Worm (Caenorhabditis elegans) whole organism, late embryonic: Measurements from ENCODE around the gene twk-23.

ENCODE experiments used
- C08G9.2 ChIP-seq: sonication (generic microtip); optimal IDR thresholded peaks from 2 replicates; lab custom pipeline; 2016; ENCODE audit warnings: mild to moderate bottlenecking, missing genetic modification characterization, moderate library complexity, missing compliant biosample characterization
- F13H6.1 ChIP-seq: sonication (generic microtip); optimal IDR thresholded peaks from 2 replicates; lab custom pipeline; 2016; ENCODE audit warnings: missing genetic modification characterization, missing compliant biosample characterization
- K09A11.1 ChIP-seq: sonication (generic microtip); optimal IDR thresholded peaks from 2 replicates; lab custom pipeline; 2017; ENCODE audit warnings: antibody characterized with exemption, mild to moderate bottlenecking, missing genetic modification characterization, missing compliant biosample characterization; ENCODE audit not compliant: insufficient read depth
- T23F11.4 ChIP-seq: fragments of 200-800 bp; sonication (Bioruptor generic); optimal IDR thresholded peaks from 2 replicates; lab custom pipeline; 2018; ENCODE audit warnings: mild to moderate bottlenecking, missing genetic modification characterization, missing compliant biosample characterization
- ahr-1 ChIP-seq: sonication (generic microtip); optimal IDR thresholded peaks from 2 replicates; lab custom pipeline; 2016; ENCODE audit warnings: missing genetic modification characterization, missing compliant biosample characterization
- ceh-14 ChIP-seq: sonication (generic microtip); optimal IDR thresholded peaks from 2 replicates; lab custom pipeline; 2016; ENCODE audit warnings: missing genotype, missing genetic modification characterization, missing compliant biosample characterization
- ceh-18 ChIP-seq: sonication (generic microtip); optimal IDR thresholded peaks from 2 replicates; lab custom pipeline; 2016; ENCODE audit warnings: missing genetic modification characterization, missing compliant biosample characterization
- ceh-19 ChIP-seq: fragments of 200-800 bp; sonication (Bioruptor generic); optimal IDR thresholded peaks from 2 replicates; lab custom pipeline; 2018; ENCODE audit warnings: mild to moderate bottlenecking, missing genetic modification characterization, missing compliant biosample characterization
- ceh-22 ChIP-seq: sonication (generic microtip); optimal IDR thresholded peaks from 2 replicates; lab custom pipeline; 2017; ENCODE audit warnings: missing biosample characterization, missing genetic modification characterization
- ceh-24 ChIP-seq: sonication (generic microtip); optimal IDR thresholded peaks from 2 replicates; lab custom pipeline; 2016; ENCODE audit warnings: mild to moderate bottlenecking, missing genetic modification characterization, missing compliant biosample characterization
- ceh-30 ChIP-seq: fragments of 150-350 bp; optimal IDR thresholded peaks from 2 replicates; lab custom pipeline; 2014; ENCODE audit warnings: missing biosample characterization, missing genetic modification characterization
- ceh-34 ChIP-seq: sonication (generic microtip); optimal IDR thresholded peaks from 2 replicates; lab custom pipeline; 2016; ENCODE audit warnings: mild to moderate bottlenecking, missing genetic modification characterization, missing compliant biosample characterization
- ceh-6 ChIP-seq: fragments of 200-800 bp; sonication (Bioruptor generic); optimal IDR thresholded peaks from 2 replicates; lab custom pipeline; 2018; ENCODE audit warnings: mild to moderate bottlenecking, missing genetic modification characterization, missing compliant biosample characterization
- ceh-9 ChIP-seq: sonication (generic microtip); optimal IDR thresholded peaks from 2 replicates; lab custom pipeline; 2016; ENCODE audit warnings: mild to moderate bottlenecking, missing genetic modification characterization, inconsistent platforms, missing compliant biosample characterization
- che-1 ChIP-seq: sonication (generic microtip); optimal IDR thresholded peaks from 2 replicates; lab custom pipeline; 2016; ENCODE audit warnings: mild to moderate bottlenecking, missing genetic modification characterization, missing compliant biosample characterization
- dmd-4 ChIP-seq: sonication (generic microtip); optimal IDR thresholded peaks from 2 replicates; lab custom pipeline; 2016; ENCODE audit warnings: borderline replicate concordance, missing genetic modification characterization, missing compliant biosample characterization
- dve-1 ChIP-seq: sonication (generic microtip); optimal IDR thresholded peaks from 2 replicates; lab custom pipeline; 2017; ENCODE audit warnings: antibody characterized with exemption, mild to moderate bottlenecking, missing genetic modification characterization, missing compliant biosample characterization
- elt-4 ChIP-seq: sonication (generic microtip); optimal IDR thresholded peaks from 2 replicates; lab custom pipeline; 2016; ENCODE audit warnings: missing genetic modification characterization, missing compliant biosample characterization
- ets-4 ChIP-seq: sonication (generic microtip); optimal IDR thresholded peaks from 2 replicates; lab custom pipeline; 2016; ENCODE audit warnings: missing genetic modification characterization, missing compliant biosample characterization
- eyg-1 ChIP-seq: sonication (generic microtip); optimal IDR thresholded peaks from 2 replicates; lab custom pipeline; 2016; ENCODE audit warnings: missing genotype, missing genetic modification characterization, missing compliant biosample characterization
- fax-1 ChIP-seq: sonication (generic microtip); optimal IDR thresholded peaks from 2 replicates; lab custom pipeline; 2016; ENCODE audit warnings: missing genotype, missing genetic modification characterization, missing compliant biosample characterization
- fkh-10 ChIP-seq: fragments of 150-350 bp; optimal IDR thresholded peaks from 2 replicates; lab custom pipeline; 2014; ENCODE audit warnings: missing biosample characterization, missing genetic modification reagents, missing genetic modification characterization
- fkh-6 ChIP-seq: sonication (generic microtip); optimal IDR thresholded peaks from 2 replicates; lab custom pipeline; 2016; ENCODE audit warnings: missing genetic modification characterization, missing compliant biosample characterization
- hlh-15 ChIP-seq: sonication (generic microtip); optimal IDR thresholded peaks from 2 replicates; lab custom pipeline; 2016; ENCODE audit warnings: missing genetic modification characterization, missing compliant biosample characterization
- lim-6 ChIP-seq: sonication (generic microtip); optimal IDR thresholded peaks from 2 replicates; lab custom pipeline; 2016; ENCODE audit warnings: missing genetic modification characterization, missing compliant biosample characterization
- nfya-1 ChIP-seq: sonication (generic microtip); optimal IDR thresholded peaks from 2 replicates; lab custom pipeline; 2017; ENCODE audit warnings: missing genetic modification characterization, mild to moderate bottlenecking, missing compliant biosample characterization, antibody characterized with exemption, moderate library complexity
- nhr-11 ChIP-seq: fragments of 150-350 bp; optimal IDR thresholded peaks from 2 replicates; lab custom pipeline; 2014; ENCODE audit warnings: missing biosample characterization, missing genetic modification characterization
- nhr-232 ChIP-seq: sonication (generic microtip); optimal IDR thresholded peaks from 2 replicates; lab custom pipeline; 2016; ENCODE audit warnings: missing genetic modification characterization, missing compliant biosample characterization
- npax-4 ChIP-seq: sonication (generic microtip); optimal IDR thresholded peaks from 2 replicates; lab custom pipeline; 2016; ENCODE audit warnings: missing genetic modification characterization, missing compliant biosample characterization
- pat-9 ChIP-seq: fragments of 200-800 bp; sonication (Bioruptor generic); optimal IDR thresholded peaks from 2 replicates; lab custom pipeline; 2018; ENCODE audit warnings: mild to moderate bottlenecking, missing genetic modification characterization, moderate library complexity, missing compliant biosample characterization
- pax-1 ChIP-seq: fragments of 150-350 bp; optimal IDR thresholded peaks from 2 replicates; lab custom pipeline; 2014; ENCODE audit warnings: missing biosample characterization, missing genetic modification characterization
- pqm-1 ChIP-seq: sonication (generic microtip); optimal IDR thresholded peaks from 2 replicates; lab custom pipeline; 2016; ENCODE audit warnings: missing genetic modification characterization, missing compliant biosample characterization
- pros-1 ChIP-seq: fragments of 150-350 bp; optimal IDR thresholded peaks from 2 replicates; lab custom pipeline; 2014; ENCODE audit warnings: missing biosample characterization, missing genetic modification reagents, missing genetic modification characterization
- ref-2 ChIP-seq: sonication (generic microtip); optimal IDR thresholded peaks from 2 replicates; lab custom pipeline; 2016; ENCODE audit warnings: missing genetic modification characterization, missing compliant biosample characterization
- sox-2 ChIP-seq: fragments of 200-800 bp; sonication (Bioruptor generic); IDR thresholded peaks from 2 replicates; pipeline ENCODE4 v1.3.6; 2022; ENCODE audit warnings: missing genetic modification reagents, missing genetic modification characterization, missing compliant biosample characterization
- unc-3 ChIP-seq, 2 experiments: fragments of 200-800 bp in 1 of 2; sonication (Bioruptor generic) in 1 of 2; sonication (generic microtip) in 1 of 2; conservative IDR thresholded peaks in 1 of 2; optimal IDR thresholded peaks in 1 of 2; 2 replicates each; pipeline versions ENCODE4 v1.3.6 to Lab custom; 2016 to 2022; ENCODE audit warnings: missing compliant biosample characterization in 2 of 2, missing genetic modification characterization in 2 of 2, missing genetic modification reagents in 1 of 2
- zip-5 ChIP-seq: sonication (generic microtip); optimal IDR thresholded peaks from 2 replicates; lab custom pipeline; 2016; ENCODE audit warnings: missing genetic modification characterization, missing compliant biosample characterization
- ztf-16 ChIP-seq: sonication (generic microtip); optimal IDR thresholded peaks from 2 replicates; lab custom pipeline; 2017; ENCODE audit warnings: missing genetic modification characterization, missing compliant biosample characterization

The twk-23 gene

ce11 chrX:13841277-13841676, 17.9 kb upstream of the twk-23 start, which contains the start of gene M03B6.1:
Gene M03B6.1 (plus strand): TSS chrX:13841610.
- TF ChIP-seq C08G9.2 (tag; lab: Kevin White, UChicago) (no peak), nhr-232 (tag; lab: Kevin White, UChicago) (no peak), ref-2 (tag; lab: Kevin White, UChicago) (no peak), pax-1 (tag; lab: Kevin White, UChicago) (no peak), nhr-11 (no peak), nfya-1 (tag; lab: Kevin White, UChicago) (no peak), ets-4 (tag; lab: Kevin White, UChicago) (no peak), hlh-15 (tag; lab: Kevin White, UChicago) (no peak), ceh-18 (tag; lab: Kevin White, UChicago) (no peak), sox-2 (GFP tag; lab: Robert Waterston, UW) (no peak), eyg-1 (no peak), F13H6.1 (tag; lab: Kevin White, UChicago) (no peak), unc-3 (GFP tag; conservative IDR thresholded peaks at IDR 0.05; lab: Robert Waterston, UW) (no peak), unc-3 (tag; optimal IDR thresholded peaks at IDR 0.05; lab: Kevin White, UChicago) (no peak), fkh-6 (tag; lab: Kevin White, UChicago) (no peak), pqm-1 (tag; lab: Kevin White, UChicago) (no peak), ceh-34 (no peak), fax-1 (tag; lab: Kevin White, UChicago) (no peak), ahr-1 (tag; lab: Kevin White, UChicago) (no peak), ceh-9 (tag; lab: Kevin White, UChicago) (no peak), ceh-19 (GFP tag; lab: Kevin White, UChicago) (no peak)

ce11 chrX:13840336-13840735, 17.0 kb upstream of the twk-23 start:
- TF ChIP-seq T23F11.4 (GFP tag; lab: Kevin White, UChicago) (no peak), nfya-1 (tag; lab: Kevin White, UChicago) (no peak), sox-2 (GFP tag; lab: Robert Waterston, UW) (no peak), fkh-10 (GFP tag; lab: Kevin White, UChicago) (no peak), dve-1 (tag; lab: Kevin White, UChicago) (no peak), pat-9 (tag; lab: Kevin White, UChicago) (no peak)

- TF ChIP-seq che-1 (tag; lab: Kevin White, UChicago) (no peak), dmd-4 (tag; lab: Kevin White, UChicago) (no peak), zip-5 (tag; lab: Kevin White, UChicago) (no peak)
These were observed 14.6 kb upstream of the twk-23 start for ce11 chrX:13838019-13838418.

- TF ChIP-seq ztf-16 (tag; lab: Kevin White, UChicago), result no peak
- no peak for TF ChIP-seq ets-4 (tag; lab: Kevin White, UChicago)
- TF ChIP-seq dmd-4 (tag; lab: Kevin White, UChicago), result no peak
- TF ChIP-seq ref-2 (tag; lab: Kevin White, UChicago), result no peak
- no peak for TF ChIP-seq elt-4 (tag; lab: Kevin White, UChicago)
- no peak for TF ChIP-seq ceh-14 (tag; lab: Kevin White, UChicago)
- no peak for TF ChIP-seq ceh-9 (tag; lab: Kevin White, UChicago)
- no peak for TF ChIP-seq ceh-24 (tag; lab: Kevin White, UChicago)
These were observed 10.7 kb upstream of the twk-23 start, which contains the start of gene F19D8.2 for ce11 chrX:13834127-13834526. Gene F19D8.2 (plus strand): TSS chrX:13834427.

- TF ChIP-seq ceh-6 (GFP tag; lab: Kevin White, UChicago) (no peak), npax-4 (no peak), ceh-22 (tag; lab: Kevin White, UChicago) (no peak), hlh-15 (tag; lab: Kevin White, UChicago) (no peak), K09A11.1 (no peak), pros-1 (no peak), ceh-30 (tag; lab: Kevin White, UChicago) (no peak), nhr-11 (no peak), lim-6 (no peak), ets-4 (tag; lab: Kevin White, UChicago) (no peak)
- TF ChIP-seq, all 69 proteins: peak for 0
These were observed 10.1 kb upstream of the twk-23 start for ce11 chrX:13833448-13833847.
